Fruit fly (Drosophila melanogaster): ENCODE results near the gene CG45079.

DNA sequence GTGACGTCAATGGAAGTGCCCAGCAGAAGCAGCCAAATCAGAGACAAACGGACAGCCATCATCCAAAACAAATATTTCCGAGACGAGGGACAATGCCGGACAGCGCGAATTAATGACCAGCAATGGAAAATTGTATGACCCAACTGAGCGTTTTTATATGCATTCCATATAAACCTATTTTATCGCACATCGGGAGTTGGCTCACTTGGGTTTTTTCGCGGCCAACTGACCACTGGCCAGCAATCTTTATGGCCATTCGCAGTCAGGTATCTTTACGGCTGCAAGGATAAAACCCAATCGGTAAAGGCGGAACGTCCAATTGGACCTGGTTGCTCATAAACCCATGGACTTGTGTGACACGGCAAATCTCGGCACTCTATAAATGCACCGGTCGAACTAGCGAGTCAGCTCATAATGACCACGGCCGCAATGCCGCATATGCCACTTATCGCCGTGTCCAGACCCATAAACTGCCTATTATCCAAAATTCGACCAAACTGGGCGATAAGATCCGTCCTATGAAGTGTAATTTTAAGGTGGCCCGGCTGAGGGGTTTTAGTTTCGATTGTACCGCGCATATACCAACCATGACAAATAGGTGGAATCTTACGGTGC, 7.9 kb downstream of the CG45079 start, which contains the start of the genes CG4053 and CG31266:
- TF ChIP-seq CG7101 (tag; optimal IDR thresholded peaks at IDR 0.05), result no peak
- no peak for TF ChIP-seq Crg-1 (GFP tag; optimal IDR thresholded peaks at IDR 0.05)
- no peak for TF ChIP-seq bab1 (GFP tag; optimal IDR thresholded peaks at IDR 0.05)
- no peak for TF ChIP-seq CG14711 (tag; optimal IDR thresholded peaks at IDR 0.05)
- TF ChIP-seq Hr96 (GFP tag; optimal IDR thresholded peaks at IDR 0.05), result no peak
- no peak for TF ChIP-seq pad (GFP tag; optimal IDR thresholded peaks at IDR 0.05)
- TF ChIP-seq cic (GFP tag; optimal IDR thresholded peaks at IDR 0.05), result no peak
- no peak for TF ChIP-seq Mnt (GFP tag; optimal IDR thresholded peaks at IDR 0.05)
- no peak for TF ChIP-seq tj (GFP tag; optimal IDR thresholded peaks at IDR 0.05)
- TF ChIP-seq CG5204 (GFP tag; optimal IDR thresholded peaks at IDR 0.05), result no peak
- no peak for TF ChIP-seq kay (GFP tag; ENCODE audit: borderline replicate concordance)

All from whole organism, adult.